Fruit fly (Drosophila melanogaster) whole organism, prepupa: ENCODE results near the gene Jhbp11.
A peak's percentile ranks its signal among the peaks of the same experiment; 100 is the strongest.

Source experiments
- Blimp-1 ChIP-seq: fragments of 200-800 bp; sonication (Bioruptor generic); optimal IDR thresholded peaks from 3 replicates; lab custom pipeline; 2017; ENCODE audit warnings: missing biosample characterization, missing genetic modification characterization, mild to moderate bottlenecking, moderate library complexity, missing genetic modification reagents
- CG11294 ChIP-seq: fragments of 200-800 bp; sonication (Bioruptor generic); IDR thresholded peaks from 2 replicates; pipeline ENCODE4 v1.3.6; 2022; ENCODE audit warnings: missing biosample characterization, missing genetic modification characterization
- CG11762 ChIP-seq: fragments of 200-800 bp; sonication (Bioruptor generic); optimal IDR thresholded peaks from 3 replicates; lab custom pipeline; 2016; ENCODE audit warnings: missing biosample characterization, missing genetic modification characterization; ENCODE audit not compliant: insufficient read depth
- CG11902 ChIP-seq: fragments of 200-800 bp; sonication (Bioruptor generic); optimal IDR thresholded peaks from 3 replicates; lab custom pipeline; 2016; ENCODE audit warnings: missing biosample characterization, missing genetic modification characterization
- CG15336 ChIP-seq: fragments of 200-800 bp; sonication (Bioruptor generic); IDR thresholded peaks from 2 replicates; pipeline ENCODE4 v1.3.6; 2022; ENCODE audit warnings: missing biosample characterization, missing genetic modification characterization
- CG1621 ChIP-seq: fragments of 200-800 bp; sonication (Bioruptor generic); optimal IDR thresholded peaks from 3 replicates; lab custom pipeline; 2018; ENCODE audit warnings: missing biosample characterization, mild to moderate bottlenecking, missing genetic modification characterization
- CG3032 ChIP-seq: fragments of 200-800 bp; optimal IDR thresholded peaks from 2 replicates; lab custom pipeline; 2019; ENCODE audit warnings: missing biosample characterization, mild to moderate bottlenecking, missing genetic modification characterization, moderate library complexity
- CG31627 ChIP-seq: fragments of 200-800 bp; sonication (Bioruptor generic); optimal IDR thresholded peaks from 3 replicates; lab custom pipeline; 2016; ENCODE audit warnings: missing biosample characterization, missing genetic modification characterization
- CG32006 ChIP-seq: fragments of 200-800 bp; sonication (Bioruptor generic); optimal IDR thresholded peaks from 3 replicates; lab custom pipeline; 2017; ENCODE audit warnings: missing biosample characterization, mild to moderate bottlenecking, missing genetic modification characterization
- CG34406 ChIP-seq: fragments of 200-800 bp; sonication (Bioruptor generic); optimal IDR thresholded peaks from 3 replicates; lab custom pipeline; 2016; ENCODE audit warnings: missing biosample characterization, missing genetic modification characterization
- CG3919 ChIP-seq: fragments of 200-800 bp; sonication (Bioruptor generic); optimal IDR thresholded peaks from 3 replicates; lab custom pipeline; 2016; ENCODE audit warnings: missing biosample characterization, missing genetic modification characterization
- CG4318 ChIP-seq: fragments of 200-800 bp; sonication (Bioruptor generic); optimal IDR thresholded peaks from 3 replicates; lab custom pipeline; 2017; ENCODE audit warnings: missing biosample characterization, mild to moderate bottlenecking, missing genetic modification characterization
- CG6163 ChIP-seq: fragments of 200-800 bp; sonication (Bioruptor generic); IDR thresholded peaks from 3 replicates; pipeline ENCODE4 v1.3.6; 2022; ENCODE audit warnings: missing biosample characterization, missing genetic modification characterization
- CG6808 ChIP-seq: fragments of 200-800 bp; sonication (Bioruptor generic); optimal IDR thresholded peaks from 3 replicates; lab custom pipeline; 2017; ENCODE audit warnings: missing biosample characterization, missing genetic modification characterization, mild to moderate bottlenecking, moderate library complexity, missing genetic modification reagents
- CG6854 ChIP-seq: fragments of 200-800 bp; sonication (Bioruptor generic); optimal IDR thresholded peaks from 2 replicates; lab custom pipeline; 2017; ENCODE audit warnings: missing biosample characterization, mild to moderate bottlenecking, missing genetic modification characterization
- CG8119 ChIP-seq: fragments of 200-800 bp; sonication (Bioruptor generic); IDR thresholded peaks from 3 replicates; pipeline ENCODE4 v1.3.6; 2022; ENCODE audit warnings: missing biosample characterization, missing genetic modification characterization
- CG8319 ChIP-seq: fragments of 200-800 bp; sonication (Bioruptor generic); optimal IDR thresholded peaks from 3 replicates; lab custom pipeline; 2016; ENCODE audit warnings: missing biosample characterization, missing genetic modification characterization
- CG9139 ChIP-seq: fragments of 200-800 bp; sonication (Bioruptor generic); optimal IDR thresholded peaks from 3 replicates; lab custom pipeline; 2017; ENCODE audit warnings: missing biosample characterization, mild to moderate bottlenecking, missing genetic modification characterization
- Eip75B ChIP-seq: fragments of 200-800 bp; sonication (Bioruptor generic); optimal IDR thresholded peaks from 3 replicates; lab custom pipeline; 2016; ENCODE audit warnings: missing biosample characterization, missing genetic modification characterization
- Eip78C ChIP-seq: fragments of 200-800 bp; sonication (Bioruptor generic); peaks from one replicate; lab custom pipeline; 2016; ENCODE audit warnings: missing biosample characterization, missing genetic modification characterization
- Ets21C ChIP-seq: fragments of 200-800 bp; sonication (Bioruptor generic); optimal IDR thresholded peaks from 3 replicates; lab custom pipeline; 2016; ENCODE audit warnings: missing biosample characterization, missing genetic modification characterization
- Ets96B ChIP-seq: fragments of 200-800 bp; optimal IDR thresholded peaks from 2 replicates; lab custom pipeline; 2019; ENCODE audit warnings: missing biosample characterization, mild to moderate bottlenecking, missing genetic modification characterization, moderate library complexity
- Gug ChIP-seq: fragments of 200-800 bp; sonication (Bioruptor generic); IDR thresholded peaks from 2 replicates; pipeline ENCODE4 v1.3.6; 2022; ENCODE audit warnings: missing biosample characterization, missing genetic modification characterization
- Hr38 ChIP-seq: sonication (Bioruptor generic); optimal IDR thresholded peaks from 2 replicates; lab custom pipeline; 2016; ENCODE audit warnings: missing biosample characterization, missing genetic modification characterization
- Hr4 ChIP-seq: fragments of 200-800 bp; sonication (Bioruptor generic); optimal IDR thresholded peaks from 3 replicates; lab custom pipeline; 2016; ENCODE audit warnings: missing biosample characterization, missing genetic modification characterization
- Lpt ChIP-seq: fragments of 200-800 bp; sonication (Bioruptor generic); optimal IDR thresholded peaks from 3 replicates; lab custom pipeline; 2016; ENCODE audit warnings: missing biosample characterization, missing genetic modification characterization
- OdsH ChIP-seq: fragments of 200-800 bp; sonication (Bioruptor generic); optimal IDR thresholded peaks from 3 replicates; lab custom pipeline; 2016; ENCODE audit warnings: missing biosample characterization, missing genetic modification characterization
- Sox102F ChIP-seq: fragments of 200-800 bp; sonication (Bioruptor generic); optimal IDR thresholded peaks from 2 replicates; lab custom pipeline; 2016; ENCODE audit warnings: missing biosample characterization, mild to moderate bottlenecking, missing genetic modification characterization
- Sox14 ChIP-seq: fragments of 200-800 bp; sonication (Bioruptor generic); optimal IDR thresholded peaks from 3 replicates; lab custom pipeline; 2016; ENCODE audit warnings: missing biosample characterization, missing genetic modification characterization
- Sox15 ChIP-seq: fragments of 200-800 bp; sonication (Bioruptor generic); optimal IDR thresholded peaks from 3 replicates; lab custom pipeline; 2016; ENCODE audit warnings: missing biosample characterization, missing genetic modification characterization
- acj6 ChIP-seq: fragments of 200-800 bp; sonication (Bioruptor generic); optimal IDR thresholded peaks from 3 replicates; lab custom pipeline; 2016; ENCODE audit warnings: missing biosample characterization, missing genetic modification characterization
- cyc ChIP-seq: fragments of 200-800 bp; sonication (Bioruptor generic); optimal IDR thresholded peaks from 3 replicates; lab custom pipeline; 2016; ENCODE audit warnings: missing biosample characterization, missing genetic modification characterization
- dac ChIP-seq: fragments of 200-800 bp; sonication (Bioruptor generic); optimal IDR thresholded peaks from 2 replicates; lab custom pipeline; 2017; ENCODE audit warnings: missing biosample characterization, mild to moderate bottlenecking, missing genetic modification characterization
- eg ChIP-seq: fragments of 200-800 bp; sonication (Bioruptor generic); IDR thresholded peaks from 3 replicates; pipeline ENCODE4 v1.3.6; 2022; ENCODE audit warnings: missing biosample characterization, missing genetic modification characterization
- fd59A ChIP-seq: fragments of 200-800 bp; sonication (Bioruptor generic); optimal IDR thresholded peaks from 2 replicates; lab custom pipeline; 2017; ENCODE audit warnings: missing biosample characterization, mild to moderate bottlenecking, missing genetic modification characterization, missing genetic modification reagents
- fd85E ChIP-seq: fragments of 200-800 bp; sonication (Bioruptor generic); optimal IDR thresholded peaks from 3 replicates; lab custom pipeline; 2016; ENCODE audit warnings: missing biosample characterization, missing genetic modification characterization
- lz ChIP-seq: fragments of 200-800 bp; sonication (Bioruptor generic); optimal IDR thresholded peaks from 3 replicates; lab custom pipeline; 2016; ENCODE audit warnings: missing biosample characterization, missing genetic modification characterization
- pdm3 ChIP-seq: fragments of 200-800 bp; sonication (Bioruptor generic); optimal IDR thresholded peaks from 3 replicates; lab custom pipeline; 2016; ENCODE audit warnings: missing biosample characterization, missing genetic modification characterization
- spab ChIP-seq: fragments of 200-800 bp; sonication (Bioruptor generic); optimal IDR thresholded peaks from 2 replicates; lab custom pipeline; 2017; ENCODE audit warnings: missing biosample characterization, mild to moderate bottlenecking, missing genetic modification characterization, missing genetic modification reagents
- ss ChIP-seq, 2 experiments: fragments of 200-800 bp; sonication (Bioruptor generic); optimal IDR thresholded peaks; 2 replicates in 1 of 2; 3 replicates in 1 of 2; lab custom pipeline; 2017 to 2018; ENCODE audit warnings: mild to moderate bottlenecking in 2 of 2, missing biosample characterization in 2 of 2, missing genetic modification characterization in 2 of 2, moderate library complexity in 1 of 2
- svp ChIP-seq: fragments of 200-800 bp; sonication (Bioruptor generic); peaks from one replicate; lab custom pipeline; 2016; ENCODE audit warnings: missing biosample characterization, missing genetic modification characterization
- topi ChIP-seq: fragments of 200-800 bp; sonication (Bioruptor generic); optimal IDR thresholded peaks from 3 replicates; lab custom pipeline; 2016; ENCODE audit warnings: missing biosample characterization, missing genetic modification characterization
- vri ChIP-seq: fragments of 200-800 bp; sonication (Bioruptor generic); optimal IDR thresholded peaks from 3 replicates; lab custom pipeline; 2016; ENCODE audit warnings: missing biosample characterization, mild to moderate bottlenecking, missing genetic modification characterization

Gene Jhbp11

DNA sequence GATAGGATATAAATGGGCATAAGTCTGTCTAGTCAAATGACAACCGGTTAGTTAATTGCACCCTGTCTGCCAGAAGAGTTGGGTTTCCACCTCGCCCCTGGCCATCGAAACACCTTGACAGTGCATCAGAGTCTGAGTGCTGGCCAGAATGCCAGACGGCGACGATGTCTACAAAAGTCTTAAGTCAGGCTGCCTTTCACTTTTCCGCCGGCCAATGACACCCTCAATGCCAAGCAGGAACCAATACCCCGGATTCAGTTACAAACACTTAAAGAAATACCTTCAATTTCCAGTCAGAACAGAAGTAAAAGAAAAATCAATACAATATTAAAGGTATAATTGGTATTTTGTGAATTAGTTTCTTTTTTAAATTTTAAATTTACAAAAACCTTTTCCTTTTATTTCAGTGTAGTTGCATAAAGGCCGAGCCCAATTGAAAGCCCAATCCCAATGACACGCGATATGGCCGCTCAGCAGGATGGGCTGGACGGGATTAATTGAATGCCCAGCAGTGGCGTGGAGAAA, 16.4 kb upstream of the Jhbp11 start (continued):
- no peak for TF ChIP-seq OdsH (GFP tag; lab: Kevin White, UChicago)
- TF ChIP-seq Sox15 (GFP tag; lab: Kevin White, UChicago), result no peak
- TF ChIP-seq CG11902, result no peak
- TF ChIP-seq CG8319 (GFP tag; lab: Kevin White, UChicago), result peak; percentile 4
- TF ChIP-seq CG6854 (GFP tag; lab: Kevin White, UChicago), result no peak
- TF ChIP-seq Lpt (GFP tag; lab: Kevin White, UChicago), result peak; percentile 9
- no peak for TF ChIP-seq lz (GFP tag; lab: Kevin White, UChicago)
- TF ChIP-seq CG3032 (tag; lab: Kevin White, UChicago), result peak; percentile 51
- TF ChIP-seq CG34406 (GFP tag; lab: Kevin White, UChicago), result no peak

DNA sequence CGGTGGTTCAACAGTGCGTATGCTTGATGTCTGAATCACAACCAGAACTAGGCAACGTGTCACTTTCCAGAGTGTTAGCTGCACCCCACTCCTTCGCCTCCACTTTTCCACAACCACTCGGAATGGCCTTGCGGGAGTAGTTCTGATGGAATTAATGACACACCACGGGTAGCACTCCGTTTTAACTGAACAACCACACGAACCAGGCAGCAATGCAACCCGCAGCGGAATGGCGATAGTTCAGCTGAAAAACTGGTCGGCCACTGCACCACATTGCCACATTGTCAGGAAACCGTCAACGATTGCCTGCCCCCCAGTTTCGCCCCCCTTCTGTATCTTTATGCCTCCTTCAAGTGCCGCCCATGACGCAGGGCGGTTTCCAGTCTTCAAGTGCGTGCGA, 13.5 kb upstream of the Jhbp11 start, which contains the start of gene Cpr97Ea:
TSS of gene Cpr97Ea (minus strand) at position 230 of the 400 bp plus-strand sequence.
- TF ChIP-seq CG1621 (tag; lab: Kevin White, UChicago) (peak; percentile 76), ss (GFP tag; optimal IDR thresholded peaks at IDR 0.05; lab: Kevin White, UChicago) (peak; percentile 0 to 18), Eip78C (GFP tag; lab: Kevin White, UChicago) (peak; percentile 18), acj6 (GFP tag; lab: Kevin White, UChicago) (no peak), Lpt (GFP tag; lab: Kevin White, UChicago) (no peak), fd59A (GFP tag; lab: Kevin White, UChicago) (no peak), CG3919 (GFP tag; lab: Kevin White, UChicago) (no peak), svp (GFP tag; lab: Kevin White, UChicago) (no peak), CG8119 (GFP tag; lab: Robert Waterston, UW) (no peak), CG11294 (GFP tag; lab: Robert Waterston, UW) (no peak), lz (GFP tag; lab: Kevin White, UChicago) (no peak)

- TF ChIP-seq CG6854 (GFP tag; lab: Kevin White, UChicago) (no peak), Eip78C (GFP tag; lab: Kevin White, UChicago) (peak; percentile 18), CG32006 (GFP tag; lab: Kevin White, UChicago) (no peak), CG6163 (GFP tag; lab: Robert Waterston, UW) (peak; percentile 54; the same call in 2 of the 3 replicates), OdsH (GFP tag; lab: Kevin White, UChicago) (no peak), Blimp-1 (peak; percentile 84), eg (0 out of 3 replicates have a peak, but pooled peaks have one; percentile 21), Ets21C (GFP tag; lab: Kevin White, UChicago) (no peak), Sox102F (no peak), Lpt (GFP tag; lab: Kevin White, UChicago) (peak; percentile 25), ss (GFP tag; optimal IDR thresholded peaks at IDR 0.05; lab: Kevin White, UChicago) (peak in 1 of 2 experiments; percentile 43), fd85E (GFP tag; lab: Kevin White, UChicago) (no peak), Sox14 (GFP tag; lab: Kevin White, UChicago) (no peak), Eip75B (GFP tag; lab: Kevin White, UChicago) (peak; percentile 42)
Measured at dm6 chr3R:27091106-27091505, 9.9 kb upstream of the Jhbp11 start, which contains the start of gene Cpr97Eb. Gene Cpr97Eb (minus strand): TSS chr3R:27091130.

dm6 chr3R:27092263-27092662, 8.8 kb upstream of the Jhbp11 start:
- TF ChIP-seq acj6 (GFP tag; lab: Kevin White, UChicago) (peak; percentile 39), CG3032 (tag; lab: Kevin White, UChicago) (peak; percentile 31), CG11762 (no peak), dac (GFP tag; lab: Kevin White, UChicago) (no peak), fd85E (GFP tag; lab: Kevin White, UChicago) (no peak), CG9139 (GFP tag; lab: Kevin White, UChicago) (no peak), CG31627 (GFP tag; lab: Kevin White, UChicago) (peak; percentile 18), cyc (GFP tag; lab: Kevin White, UChicago) (peak; percentile 16), OdsH (GFP tag; lab: Kevin White, UChicago) (peak; percentile 43), Hr38 (GFP tag; lab: Kevin White, UChicago) (no peak), eg (peak; percentile 53; the same call in 2 of the 3 replicates), CG6808 (GFP tag; lab: Kevin White, UChicago) (peak; percentile 19), Sox15 (GFP tag; lab: Kevin White, UChicago) (no peak), lz (GFP tag; lab: Kevin White, UChicago) (peak; percentile 1), CG34406 (GFP tag; lab: Kevin White, UChicago) (no peak), Eip78C (GFP tag; lab: Kevin White, UChicago) (peak; percentile 62), vri (GFP tag; lab: Kevin White, UChicago) (peak; percentile 27), Ets96B (tag; lab: Kevin White, UChicago) (peak; percentile 30), topi (GFP tag; lab: Kevin White, UChicago) (peak; percentile 30), Hr4 (GFP tag; lab: Kevin White, UChicago) (peak; percentile 36), spab (peak; percentile 4), Lpt (GFP tag; lab: Kevin White, UChicago) (no peak), CG15336 (GFP tag; lab: Robert Waterston, UW) (peak; percentile 22; the same call in 1 of the 2 replicates), pdm3 (GFP tag; lab: Kevin White, UChicago) (peak; percentile 25), Gug (no peak), CG6163 (GFP tag; lab: Robert Waterston, UW) (peak; percentile 79), CG4318 (GFP tag; lab: Kevin White, UChicago) (no peak)
